Fruit fly (Drosophila melanogaster): Measurements from ENCODE around the gene CG9588.

DNA sequence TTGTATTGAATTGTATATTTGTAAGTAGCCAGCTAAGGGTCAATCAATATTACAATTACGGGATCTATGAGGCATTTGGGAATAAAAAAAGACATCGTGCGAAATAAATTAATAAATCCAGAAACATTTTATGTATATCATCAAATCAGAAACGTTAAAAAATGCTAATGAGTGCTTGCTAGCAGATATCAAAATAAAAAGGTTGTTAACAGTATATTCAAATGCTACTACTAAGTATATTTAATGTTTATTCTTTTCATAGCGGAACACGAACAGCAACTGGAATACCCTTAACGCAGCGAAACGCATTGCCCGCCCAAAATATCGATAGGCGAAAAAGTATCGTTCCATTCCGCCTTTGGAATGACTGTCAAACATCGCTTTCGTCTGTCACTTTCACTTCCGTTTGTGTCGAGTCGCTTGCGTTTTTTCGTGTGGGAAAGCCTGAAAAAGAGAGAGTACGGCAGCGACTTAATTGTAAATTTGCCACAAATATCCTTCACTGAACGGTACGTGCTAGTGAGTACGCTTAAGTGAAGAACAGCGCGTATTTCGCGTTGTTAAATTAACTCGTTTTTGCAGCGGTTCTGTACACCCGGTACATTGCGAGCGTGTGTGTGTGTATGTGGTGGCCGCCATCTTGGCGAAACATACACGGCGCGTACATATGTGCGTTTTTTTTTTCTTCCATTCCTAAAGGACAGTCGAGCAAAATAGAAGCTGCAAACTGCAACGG, 15.4 kb downstream of the CG9588 start, which contains the start of gene B52:
- TF ChIP-seq fru (GFP tag; optimal IDR thresholded peaks at IDR 0.05) (peak; percentile 37), psq (GFP tag; optimal IDR thresholded peaks at IDR 0.05) (peak; percentile 30), Hnf4 (GFP tag; optimal IDR thresholded peaks at IDR 0.05) (peak; percentile 49), lola (GFP tag; optimal IDR thresholded peaks at IDR 0.05) (no peak), CG32264 (GFP tag; optimal IDR thresholded peaks at IDR 0.05) (peak; percentile 54), Sp1 (GFP tag; optimal IDR thresholded peaks at IDR 0.05) (peak; percentile 83), OdsH (GFP tag; optimal IDR thresholded peaks at IDR 0.05) (peak; percentile 59), Hr78 (GFP tag; optimal IDR thresholded peaks at IDR 0.05) (no peak), jim (GFP tag; optimal IDR thresholded peaks at IDR 0.05) (no peak), sage (GFP tag; optimal IDR thresholded peaks at IDR 0.05) (no peak), h (GFP tag; optimal IDR thresholded peaks at IDR 0.05) (peak; percentile 69)
